Worm (Caenorhabditis elegans) whole organism, young adult: ENCODE data around the gene srj-22.

Source experiments
- B0336.3 ChIP-seq: fragments of 200-800 bp; sonication (Bioruptor generic); IDR thresholded peaks from 2 replicates; pipeline ENCODE4 v1.3.6; 2022; ENCODE audit warnings: missing genetic modification characterization, missing compliant biosample characterization
- D2030.7 ChIP-seq: fragments of 200-800 bp; sonication (Bioruptor generic); IDR thresholded peaks from 2 replicates; pipeline ENCODE4 v1.3.6; 2022; ENCODE audit warnings: missing genetic modification reagents, missing genetic modification characterization, missing compliant biosample characterization
- F10E7.11 ChIP-seq: sonication (generic microtip); optimal IDR thresholded peaks from 2 replicates; lab custom pipeline; 2017; ENCODE audit warnings: mild to moderate bottlenecking, missing genetic modification characterization, moderate library complexity, missing compliant biosample characterization
- F33H1.4 ChIP-seq: fragments of 200-800 bp; sonication (Bioruptor generic); IDR thresholded peaks from 2 replicates; pipeline ENCODE4 v1.3.6; 2022; ENCODE audit warnings: missing genetic modification reagents, missing genetic modification characterization, missing compliant biosample characterization
- F52B5.7 ChIP-seq: sonication (generic microtip); optimal IDR thresholded peaks from 2 replicates; lab custom pipeline; 2016; ENCODE audit warnings: mild to moderate bottlenecking, missing genetic modification characterization, missing compliant biosample characterization
- Y95B8A.8 ChIP-seq: fragments of 200-800 bp; sonication (Bioruptor generic); IDR thresholded peaks from 2 replicates; pipeline ENCODE4 v1.3.6; 2022; ENCODE audit warnings: missing genetic modification reagents, missing genetic modification characterization, missing compliant biosample characterization
- ZK185.1 ChIP-seq: sonication (generic microtip); optimal IDR thresholded peaks from 2 replicates; lab custom pipeline; 2016; ENCODE audit warnings: mild to moderate bottlenecking, missing genetic modification characterization, missing compliant biosample characterization; ENCODE audit not compliant: poor library complexity, severe bottlenecking
- attf-5 ChIP-seq: fragments of 200-800 bp; sonication (Bioruptor generic); optimal IDR thresholded peaks from 2 replicates; lab custom pipeline; 2018; ENCODE audit warnings: mild to moderate bottlenecking, missing genetic modification characterization, missing compliant biosample characterization
- ceh-100 ChIP-seq: fragments of 200-800 bp; sonication (Bioruptor generic); IDR thresholded peaks from 2 replicates; pipeline ENCODE4 v1.3.6; 2022; ENCODE audit warnings: missing genetic modification reagents, missing genetic modification characterization, missing compliant biosample characterization
- ceh-27 ChIP-seq: fragments of 200-800 bp; sonication (Bioruptor generic); optimal IDR thresholded peaks from 2 replicates; lab custom pipeline; 2018; ENCODE audit warnings: mild to moderate bottlenecking, missing genetic modification characterization, moderate library complexity, missing compliant biosample characterization
- ceh-91 ChIP-seq: fragments of 200-800 bp; sonication (Bioruptor generic); IDR thresholded peaks from 2 replicates; pipeline ENCODE4 v1.3.6; 2022; ENCODE audit warnings: missing genetic modification reagents, missing genetic modification characterization, missing compliant biosample characterization
- dox-1 ChIP-seq: fragments of 200-800 bp; sonication (Bioruptor generic); IDR thresholded peaks from 2 replicates; pipeline ENCODE4 v1.3.6; 2022; ENCODE audit warnings: missing genetic modification reagents, missing genetic modification characterization, missing compliant biosample characterization
- dpff-1 ChIP-seq: sonication (generic microtip); optimal IDR thresholded peaks from 2 replicates; lab custom pipeline; 2017; ENCODE audit warnings: mild to moderate bottlenecking, missing genetic modification characterization, missing compliant biosample characterization
- efl-1 ChIP-seq: fragments of 150-350 bp; optimal IDR thresholded peaks from 2 replicates; lab custom pipeline; 2014; ENCODE audit warnings: missing biosample characterization, missing genetic modification reagents, missing genetic modification characterization
- egl-44 ChIP-seq: fragments of 200-800 bp; sonication (Bioruptor generic); IDR thresholded peaks from 2 replicates; pipeline ENCODE4 v1.3.6; 2022; ENCODE audit warnings: missing genetic modification reagents, missing genetic modification characterization, missing compliant biosample characterization
- egrh-3 ChIP-seq: fragments of 200-800 bp; sonication (Bioruptor generic); IDR thresholded peaks from 2 replicates; pipeline ENCODE4 v1.3.6; 2022; ENCODE audit warnings: missing genetic modification reagents, missing genetic modification characterization, missing compliant biosample characterization
- ekl-4 ChIP-seq: fragments of 200-800 bp; sonication (Bioruptor generic); IDR thresholded peaks from 2 replicates; pipeline ENCODE4 v1.3.6; 2022; ENCODE audit warnings: missing genetic modification reagents, missing genetic modification characterization, missing compliant biosample characterization
- hlh-26 ChIP-seq: fragments of 200-800 bp; sonication (Bioruptor generic); conservative IDR thresholded peaks from 2 replicates; pipeline ENCODE4 v1.3.6; 2022; ENCODE audit warnings: missing genetic modification reagents, missing genetic modification characterization, missing compliant biosample characterization
- hsf-1 ChIP-seq: fragments of 200-800 bp; sonication (Bioruptor generic); IDR thresholded peaks from 2 replicates; pipeline ENCODE4 v1.3.6; 2022; ENCODE audit warnings: missing genetic modification reagents, missing genetic modification characterization, missing compliant biosample characterization
- lin-26 ChIP-seq: fragments of 200-800 bp; sonication (Bioruptor generic); IDR thresholded peaks from 2 replicates; pipeline ENCODE4 v1.3.6; 2022; ENCODE audit warnings: missing genetic modification reagents, missing genetic modification characterization, missing compliant biosample characterization
- lin-54 ChIP-seq: fragments of 200-800 bp; sonication (Bioruptor generic); optimal IDR thresholded peaks from 2 replicates; lab custom pipeline; 2018; ENCODE audit warnings: mild to moderate bottlenecking, missing genetic modification characterization, missing compliant biosample characterization
- lir-1 ChIP-seq: fragments of 200-800 bp; sonication (Bioruptor generic); conservative IDR thresholded peaks from 2 replicates; pipeline ENCODE4 v1.3.6; 2022; ENCODE audit warnings: missing genetic modification reagents, missing genetic modification characterization, missing compliant biosample characterization
- lsl-1 ChIP-seq: fragments of 200-800 bp; sonication (Bioruptor generic); optimal IDR thresholded peaks from 2 replicates; lab custom pipeline; 2018; ENCODE audit warnings: mild to moderate bottlenecking, missing genetic modification characterization, moderate library complexity, missing compliant biosample characterization
- madf-10 ChIP-seq: sonication (generic microtip); optimal IDR thresholded peaks from 2 replicates; lab custom pipeline; 2016; ENCODE audit warnings: mild to moderate bottlenecking, missing genetic modification characterization, missing compliant biosample characterization
- madf-3 ChIP-seq: fragments of 200-800 bp; sonication (Bioruptor generic); IDR thresholded peaks from 2 replicates; pipeline ENCODE4 v1.3.6; 2022; ENCODE audit warnings: missing genetic modification reagents, missing genetic modification characterization, missing compliant biosample characterization
- madf-6 ChIP-seq: fragments of 200-800 bp; sonication (Bioruptor generic); IDR thresholded peaks from 2 replicates; pipeline ENCODE4 v1.3.6; 2022; ENCODE audit warnings: missing genetic modification reagents, missing genetic modification characterization, missing compliant biosample characterization
- mxl-1 ChIP-seq: sonication (generic microtip); optimal IDR thresholded peaks from 2 replicates; lab custom pipeline; 2016; ENCODE audit warnings: missing genetic modification characterization, missing compliant biosample characterization
- nhr-80 ChIP-seq: sonication (generic microtip); optimal IDR thresholded peaks from 2 replicates; lab custom pipeline; 2016; ENCODE audit warnings: missing genetic modification characterization, missing compliant biosample characterization
- rcor-1 ChIP-seq: fragments of 200-800 bp; sonication (Bioruptor generic); IDR thresholded peaks from 2 replicates; pipeline ENCODE4 v1.3.6; 2022; ENCODE audit warnings: missing genetic modification reagents, missing genetic modification characterization, missing compliant biosample characterization
- rec-8 ChIP-seq, 2 experiments: sonication (generic microtip); optimal IDR thresholded peaks; 2 replicates each; lab custom pipeline; 2016; ENCODE audit warnings: mild to moderate bottlenecking in 2 of 2, missing genetic modification characterization in 2 of 2, missing genetic modification reagents in 2 of 2, missing genotype in 2 of 2, missing biosample characterization in 1 of 2, missing compliant biosample characterization in 1 of 2, moderate library complexity in 1 of 2
- sdz-38 ChIP-seq: sonication (generic microtip); optimal IDR thresholded peaks from 2 replicates; lab custom pipeline; 2016; ENCODE audit warnings: missing genotype, missing genetic modification characterization, missing compliant biosample characterization
- tbx-9 ChIP-seq: sonication (generic microtip); optimal IDR thresholded peaks from 2 replicates; lab custom pipeline; 2016; ENCODE audit warnings: borderline replicate concordance, missing genetic modification characterization, inconsistent platforms, missing compliant biosample characterization
- tlf-1 ChIP-seq: fragments of 200-800 bp; sonication (Bioruptor generic); optimal IDR thresholded peaks from 2 replicates; lab custom pipeline; 2018; ENCODE audit warnings: mild to moderate bottlenecking, missing genetic modification characterization, missing compliant biosample characterization
- unc-130 ChIP-seq: sonication (generic microtip); optimal IDR thresholded peaks from 2 replicates; lab custom pipeline; 2016; ENCODE audit warnings: missing genetic modification reagents, missing genetic modification characterization, missing compliant biosample characterization
- xnd-1 ChIP-seq: sonication (generic microtip); optimal IDR thresholded peaks from 2 replicates; lab custom pipeline; 2016; ENCODE audit warnings: missing genotype, missing genetic modification reagents, missing genetic modification characterization, missing compliant biosample characterization
- ztf-3 ChIP-seq: fragments of 200-800 bp; sonication (Bioruptor generic); optimal IDR thresholded peaks from 2 replicates; lab custom pipeline; 2018; ENCODE audit warnings: mild to moderate bottlenecking, missing genetic modification characterization, missing compliant biosample characterization
- ztf-6 ChIP-seq: fragments of 200-800 bp; sonication (Bioruptor generic); IDR thresholded peaks from 2 replicates; pipeline ENCODE4 v1.3.6; 2022; ENCODE audit warnings: missing genetic modification reagents, missing genetic modification characterization, missing compliant biosample characterization

Gene srj-22

ce11 chrV:10736756-10737155 lies 6.8 kb downstream of the srj-22 start, which contains the start of the genes mre-11 and wdr-5.3 (continued):
- TF ChIP-seq Y95B8A.8 (GFP tag; lab: Robert Waterston, UW) (0 out of 2 replicates have a peak, but pooled peaks have one; percentile 26), B0336.3 (peak; percentile 45; the same call in 1 of the 2 replicates), ztf-3 (GFP tag; lab: Kevin White, UChicago) (no peak), lin-26 (GFP tag; lab: Robert Waterston, UW) (no peak), attf-5 (peak; percentile 3), nhr-80 (no peak), efl-1 (GFP tag; lab: Kevin White, UChicago) (peak; percentile 85), egl-44 (GFP tag; lab: Robert Waterston, UW) (no peak), ztf-6 (GFP tag; lab: Robert Waterston, UW) (peak; percentile 51; the same call in 1 of the 2 replicates), ceh-91 (GFP tag; lab: Robert Waterston, UW) (peak; percentile 29; the same call in 1 of the 2 replicates), ekl-4 (GFP tag; lab: Robert Waterston, UW) (peak; percentile 46; the same call in 1 of the 2 replicates), tlf-1 (GFP tag; lab: Kevin White, UChicago) (peak; percentile 14), madf-3 (GFP tag; lab: Robert Waterston, UW) (no peak), ZK185.1 (tag; lab: Kevin White, UChicago) (peak; percentile 70), sdz-38 (tag; lab: Kevin White, UChicago) (no peak), tbx-9 (no peak), mxl-1 (no peak), egrh-3 (GFP tag; lab: Robert Waterston, UW) (no peak), D2030.7 (GFP tag; lab: Robert Waterston, UW) (peak; percentile 52), madf-6 (peak; percentile 79), ceh-27 (peak; percentile 70), dox-1 (GFP tag; lab: Robert Waterston, UW) (peak; percentile 69; the same call in 1 of the 2 replicates), lir-1 (GFP tag; lab: Robert Waterston, UW) (peak; percentile 21; the same call in 1 of the 2 replicates), xnd-1 (tag; lab: Kevin White, UChicago) (peak; percentile 9), rec-8 (tag; optimal IDR thresholded peaks at IDR 0.05; lab: Kevin White, UChicago) (no peak), dpff-1 (tag; lab: Kevin White, UChicago) (no peak), madf-10 (tag; lab: Kevin White, UChicago) (no peak), hlh-26 (GFP tag; lab: Robert Waterston, UW) (no peak), ceh-100 (GFP tag; lab: Robert Waterston, UW) (peak; percentile 38; the same call in 1 of the 2 replicates), F33H1.4 (GFP tag; lab: Robert Waterston, UW) (peak; percentile 25; the same call in 1 of the 2 replicates), lsl-1 (GFP tag; lab: Kevin White, UChicago) (peak; percentile 60), hsf-1 (GFP tag; lab: Robert Waterston, UW) (0 out of 2 replicates have a peak, but pooled peaks have one; percentile 51), lin-54 (peak; percentile 80), unc-130 (GFP tag; lab: Kevin White, UChicago) (peak; percentile 81), rcor-1 (GFP tag; lab: Robert Waterston, UW) (peak; percentile 22; the same call in 1 of the 2 replicates)
- TF ChIP-seq, all 124 proteins: peak for 32

ce11 chrV:10731989-10732472 lies 11.5 kb downstream of the srj-22 start, which contains the start of gene T28B11.1:
Gene T28B11.1, minus strand, starts transcription at chrV:10732422.
- TF ChIP-seq F52B5.7, result no peak
- TF ChIP-seq F10E7.11 (tag; lab: Kevin White, UChicago), result no peak
